Worm (Caenorhabditis elegans) whole organism, mixed stage, embryonic: Measurements from ENCODE around the gene decr-1.3.

Experiments
- M03D4.4 ChIP-seq: sonication (generic microtip); optimal IDR thresholded peaks from 2 replicates; lab custom pipeline; 2017; ENCODE audit warnings: mild to moderate bottlenecking, missing genetic modification characterization, missing compliant biosample characterization
- bed-3 ChIP-seq: fragments of 200-800 bp; sonication (Bioruptor generic); optimal IDR thresholded peaks from 3 replicates; lab custom pipeline; 2018; ENCODE audit warnings: mild to moderate bottlenecking, missing genetic modification characterization, moderate library complexity, missing compliant biosample characterization
- blmp-1 ChIP-seq: fragments of 150-350 bp; optimal IDR thresholded peaks from 2 replicates; lab custom pipeline; 2014; ENCODE audit warnings: missing biosample characterization, missing genetic modification characterization
- ceh-39 ChIP-seq: fragments of 150-350 bp; optimal IDR thresholded peaks from 2 replicates; lab custom pipeline; 2014; ENCODE audit warnings: missing biosample characterization, missing genetic modification characterization
- ceh-83 ChIP-seq: fragments of 200-800 bp; sonication (Bioruptor generic); optimal IDR thresholded peaks from 2 replicates; lab custom pipeline; 2018; ENCODE audit warnings: mild to moderate bottlenecking, missing genetic modification characterization, missing compliant biosample characterization
- ces-1 ChIP-seq: fragments of 150-350 bp; optimal IDR thresholded peaks from 2 replicates; lab custom pipeline; 2014; ENCODE audit warnings: missing biosample characterization, missing genetic modification reagents, missing genetic modification characterization
- cnd-1 ChIP-seq: fragments of 200-800 bp; sonication (Bioruptor generic); optimal IDR thresholded peaks from 2 replicates; lab custom pipeline; 2018; ENCODE audit warnings: mild to moderate bottlenecking, missing genetic modification characterization, missing compliant biosample characterization
- drap-1 ChIP-seq: fragments of 200-800 bp; sonication (Bioruptor generic); optimal IDR thresholded peaks from 3 replicates; lab custom pipeline; 2018; ENCODE audit warnings: mild to moderate bottlenecking, missing genetic modification characterization, missing compliant biosample characterization
- elt-1 ChIP-seq: sonication (generic microtip); optimal IDR thresholded peaks from 2 replicates; lab custom pipeline; 2017; ENCODE audit warnings: missing genetic modification characterization, mild to moderate bottlenecking, missing compliant biosample characterization, antibody characterized with exemption, moderate library complexity, borderline replicate concordance; ENCODE audit not compliant: insufficient read depth
- elt-3 ChIP-seq: fragments of 150-350 bp; optimal IDR thresholded peaks from 2 replicates; lab custom pipeline; 2014; ENCODE audit warnings: missing biosample characterization, missing genetic modification characterization
- flh-1 ChIP-seq: fragments of 200-800 bp; sonication (Bioruptor generic); optimal IDR thresholded peaks from 2 replicates; lab custom pipeline; 2018; ENCODE audit warnings: mild to moderate bottlenecking, missing genetic modification characterization, moderate library complexity, missing compliant biosample characterization
- ham-2 ChIP-seq: fragments of 200-800 bp; sonication (Bioruptor generic); optimal IDR thresholded peaks from 2 replicates; lab custom pipeline; 2018; ENCODE audit warnings: mild to moderate bottlenecking, missing genetic modification characterization, missing compliant biosample characterization
- hlh-1 ChIP-seq: fragments of 150-350 bp; optimal IDR thresholded peaks from 2 replicates; lab custom pipeline; 2014; ENCODE audit warnings: missing biosample characterization, missing genetic modification reagents, missing genetic modification characterization
- lin-13 ChIP-seq: fragments of 150-350 bp; optimal IDR thresholded peaks from 2 replicates; lab custom pipeline; 2014; ENCODE audit warnings: missing biosample characterization, missing genetic modification characterization
- lin-32 ChIP-seq: fragments of 200-800 bp; sonication (Bioruptor generic); optimal IDR thresholded peaks from 2 replicates; lab custom pipeline; 2018; ENCODE audit warnings: mild to moderate bottlenecking, missing genetic modification characterization, missing compliant biosample characterization
- lsy-2 ChIP-seq: fragments of 150-350 bp; optimal IDR thresholded peaks from 2 replicates; lab custom pipeline; 2014; ENCODE audit warnings: missing biosample characterization, missing genetic modification characterization
- mab-5 ChIP-seq: fragments of 150-350 bp; optimal IDR thresholded peaks from 2 replicates; lab custom pipeline; 2014; ENCODE audit warnings: missing biosample characterization, missing genetic modification characterization
- mep-1 ChIP-seq: fragments of 150-350 bp; optimal IDR thresholded peaks from 2 replicates; lab custom pipeline; 2017; ENCODE audit warnings: missing biosample characterization, missing genetic modification reagents, missing genetic modification characterization, inconsistent platforms
- mls-2 ChIP-seq: sonication (generic microtip); optimal IDR thresholded peaks from 2 replicates; lab custom pipeline; 2016; ENCODE audit warnings: mild to moderate bottlenecking, missing genetic modification characterization, moderate library complexity, missing compliant biosample characterization
- nhr-12 ChIP-seq: fragments of 150-350 bp; optimal IDR thresholded peaks from 2 replicates; lab custom pipeline; 2014; ENCODE audit warnings: missing biosample characterization, missing genetic modification characterization
- nhr-2 ChIP-seq: fragments of 150-350 bp; optimal IDR thresholded peaks from 2 replicates; lab custom pipeline; 2014; ENCODE audit warnings: missing biosample characterization, missing genetic modification characterization
- nhr-237 ChIP-seq: fragments of 150-350 bp; optimal IDR thresholded peaks from 2 replicates; lab custom pipeline; 2014; ENCODE audit warnings: missing biosample characterization, missing genetic modification characterization
- nhr-28 ChIP-seq: fragments of 150-350 bp; optimal IDR thresholded peaks from 2 replicates; lab custom pipeline; 2014; ENCODE audit warnings: missing biosample characterization, missing genetic modification characterization
- nhr-76 ChIP-seq: sonication (generic microtip); optimal IDR thresholded peaks from 2 replicates; lab custom pipeline; 2017; ENCODE audit warnings: missing biosample characterization, missing genetic modification characterization
- pha-4 ChIP-seq: fragments of 150-350 bp; optimal IDR thresholded peaks from 2 replicates; lab custom pipeline; 2018; ENCODE audit warnings: missing biosample characterization, missing genetic modification reagents, missing genetic modification characterization
- sem-2 ChIP-seq: fragments of 200-800 bp; sonication (Bioruptor generic); optimal IDR thresholded peaks from 2 replicates; lab custom pipeline; 2018; ENCODE audit warnings: mild to moderate bottlenecking, missing genetic modification characterization, missing compliant biosample characterization
- snpc-4 ChIP-seq: fragments of 150-350 bp; optimal IDR thresholded peaks from 2 replicates; lab custom pipeline; 2014; ENCODE audit warnings: missing biosample characterization, missing genetic modification characterization
- sptf-1 ChIP-seq: sonication (generic microtip); optimal IDR thresholded peaks from 2 replicates; lab custom pipeline; 2017; ENCODE audit warnings: mild to moderate bottlenecking, missing genetic modification characterization, moderate library complexity, missing compliant biosample characterization
- tbx-8 ChIP-seq: fragments of 200-800 bp; sonication (Bioruptor generic); optimal IDR thresholded peaks from 2 replicates; lab custom pipeline; 2018; ENCODE audit warnings: mild to moderate bottlenecking, missing genetic modification characterization, moderate library complexity, missing compliant biosample characterization
- unc-120 ChIP-seq: sonication (generic microtip); optimal IDR thresholded peaks from 2 replicates; lab custom pipeline; 2017; ENCODE audit warnings: missing genetic modification characterization, missing compliant biosample characterization; ENCODE audit not compliant: poor library complexity, severe bottlenecking
- unc-39 ChIP-seq: fragments of 150-350 bp; optimal IDR thresholded peaks from 2 replicates; lab custom pipeline; 2014; ENCODE audit warnings: missing biosample characterization, missing genetic modification characterization
- zip-8 ChIP-seq: fragments of 150-350 bp; optimal IDR thresholded peaks from 2 replicates; lab custom pipeline; 2014; ENCODE audit warnings: missing biosample characterization, missing genetic modification characterization
- ztf-11 ChIP-seq: fragments of 150-350 bp; optimal IDR thresholded peaks from 2 replicates; lab custom pipeline; 2014; ENCODE audit warnings: missing biosample characterization, missing genetic modification characterization

Gene decr-1.3

DNA sequence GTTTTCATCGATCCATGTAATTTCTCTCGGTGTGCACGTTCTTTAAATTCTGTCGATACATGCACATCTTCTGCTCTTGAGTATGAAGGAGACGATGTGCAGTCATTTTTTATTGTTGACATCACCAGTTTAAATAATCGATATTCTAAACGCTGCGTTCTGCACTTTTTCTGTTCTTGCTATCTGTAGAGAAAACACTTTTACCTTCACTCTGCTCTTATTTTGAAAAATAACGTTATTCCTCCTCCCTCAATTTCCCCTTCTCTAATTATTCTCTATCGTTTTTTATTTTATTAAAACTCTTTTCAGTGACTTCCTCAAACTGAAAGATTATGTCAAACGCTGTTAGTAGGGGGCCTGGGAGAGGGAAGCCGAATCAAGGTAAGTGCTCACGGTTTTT lies 43.6 kb upstream of the decr-1.3 start, which contains the start of gene ifg-1:
TSS of gene ifg-1 (plus strand) at position 301 of the 400 bp plus-strand sequence.
- TF ChIP-seq mep-1 (tag; lab: Kevin White, UChicago): no peak
- no peak for TF ChIP-seq ceh-39
- TF ChIP-seq ztf-11 (tag; lab: Kevin White, UChicago): no peak
- TF ChIP-seq lin-32 (GFP tag; lab: Kevin White, UChicago): no peak
- no peak for TF ChIP-seq bed-3 (GFP tag; lab: Kevin White, UChicago)
- no peak for TF ChIP-seq elt-1 (tag; lab: Kevin White, UChicago)
- TF ChIP-seq blmp-1 (tag; lab: Kevin White, UChicago): no peak
- no peak for TF ChIP-seq pha-4 (tag; lab: Kevin White, UChicago)
- no peak for TF ChIP-seq tbx-8 (GFP tag; lab: Kevin White, UChicago)

DNA sequence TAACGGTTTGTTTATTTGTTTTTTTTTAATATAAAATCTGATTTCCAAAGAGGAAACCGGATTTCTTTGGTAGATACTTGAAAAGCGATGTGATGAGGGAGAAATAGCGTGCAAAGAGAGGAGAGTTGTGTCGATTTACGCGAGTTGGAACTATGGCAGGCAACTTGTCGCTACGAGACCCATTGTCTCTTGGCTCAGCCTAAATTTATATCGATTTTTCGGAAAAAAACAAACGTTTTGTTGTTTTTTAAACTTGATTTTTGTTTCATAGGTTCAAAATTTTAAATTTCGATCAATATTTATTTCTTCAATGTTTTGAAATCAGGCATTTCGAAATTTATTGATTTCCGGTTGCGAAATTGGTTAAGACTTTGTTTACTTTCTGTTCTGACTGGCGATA lies 43.1 kb upstream of the decr-1.3 start, which contains the start of gene M110.3:
TSS of gene M110.3 (minus strand) at position 184 of the 400 bp plus-strand sequence.
- TF ChIP-seq elt-1 (tag; lab: Kevin White, UChicago): no peak
- TF ChIP-seq drap-1: no peak
- peak; percentile 40 for TF ChIP-seq ceh-39
- TF ChIP-seq snpc-4 (tag; lab: Kevin White, UChicago): no peak
- TF ChIP-seq bed-3 (GFP tag; lab: Kevin White, UChicago): no peak
- TF ChIP-seq ham-2: no peak
- TF ChIP-seq lsy-2: peak; percentile 26
- TF ChIP-seq ces-1 (GFP tag; lab: Kevin White, UChicago): peak; percentile 77
- no peak for TF ChIP-seq flh-1 (GFP tag; lab: Kevin White, UChicago)
- TF ChIP-seq M03D4.4 (tag; lab: Kevin White, UChicago): no peak
- no peak for TF ChIP-seq tbx-8 (GFP tag; lab: Kevin White, UChicago)
- peak; percentile 72 for TF ChIP-seq mep-1 (tag; lab: Kevin White, UChicago)
- peak; percentile 41 for TF ChIP-seq unc-120 (tag; lab: Kevin White, UChicago)
- no peak for TF ChIP-seq nhr-2 (tag; lab: Kevin White, UChicago)
- no peak for TF ChIP-seq nhr-28 (tag; lab: Kevin White, UChicago)
- peak; percentile 22 for TF ChIP-seq pha-4 (tag; lab: Kevin White, UChicago)
- no peak for TF ChIP-seq nhr-12 (tag; lab: Kevin White, UChicago)
- peak; percentile 49 for TF ChIP-seq nhr-237 (tag; lab: Kevin White, UChicago)
- no peak for TF ChIP-seq sptf-1
- no peak for TF ChIP-seq elt-3 (tag; lab: Kevin White, UChicago)
- TF ChIP-seq sem-2 (GFP tag; lab: Kevin White, UChicago): no peak
- no peak for TF ChIP-seq zip-8 (tag; lab: Kevin White, UChicago)
- no peak for TF ChIP-seq mab-5 (tag; lab: Kevin White, UChicago)
- TF ChIP-seq nhr-76 (tag; lab: Kevin White, UChicago): no peak
- no peak for TF ChIP-seq lin-32 (GFP tag; lab: Kevin White, UChicago)
- TF ChIP-seq hlh-1: peak; percentile 20
- no peak for TF ChIP-seq ztf-11 (tag; lab: Kevin White, UChicago)
- TF ChIP-seq ceh-83: no peak
- TF ChIP-seq cnd-1 (tag; lab: Kevin White, UChicago): no peak
- TF ChIP-seq blmp-1 (tag; lab: Kevin White, UChicago): no peak

DNA sequence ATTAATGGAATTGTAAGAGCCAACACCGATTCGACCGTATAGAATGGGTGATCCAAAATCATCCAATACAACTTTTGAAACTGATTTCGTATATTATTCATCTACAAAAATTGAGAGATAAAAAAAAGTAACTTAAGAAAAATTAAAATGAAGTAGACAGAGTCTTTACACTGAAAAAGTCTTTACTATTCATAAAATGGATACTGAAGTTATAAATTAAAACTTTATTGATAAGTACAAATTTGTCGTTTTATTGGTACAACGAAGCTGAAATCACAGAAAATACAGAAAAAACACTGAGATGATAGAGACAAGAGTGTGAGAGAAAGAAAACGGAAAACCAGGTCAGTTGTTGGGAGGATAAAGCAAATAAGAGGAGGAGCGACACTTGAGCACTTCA lies 41.0 kb upstream of the decr-1.3 start, which contains the start of gene M110.10:
TSS of gene M110.10 (minus strand) at position 101 of the 400 bp plus-strand sequence.
- no peak for TF ChIP-seq nhr-76 (tag; lab: Kevin White, UChicago)
- TF ChIP-seq lin-13 (tag; lab: Kevin White, UChicago): no peak
- no peak for TF ChIP-seq mep-1 (tag; lab: Kevin White, UChicago)
- no peak for TF ChIP-seq flh-1 (GFP tag; lab: Kevin White, UChicago)
- TF ChIP-seq nhr-28 (tag; lab: Kevin White, UChicago): no peak
- no peak for TF ChIP-seq sem-2 (GFP tag; lab: Kevin White, UChicago)
- TF ChIP-seq nhr-237 (tag; lab: Kevin White, UChicago): no peak
- no peak for TF ChIP-seq drap-1
- TF ChIP-seq M03D4.4 (tag; lab: Kevin White, UChicago): no peak
- no peak for TF ChIP-seq ces-1 (GFP tag; lab: Kevin White, UChicago)
- TF ChIP-seq tbx-8 (GFP tag; lab: Kevin White, UChicago): no peak
- TF ChIP-seq bed-3 (GFP tag; lab: Kevin White, UChicago): no peak

DNA sequence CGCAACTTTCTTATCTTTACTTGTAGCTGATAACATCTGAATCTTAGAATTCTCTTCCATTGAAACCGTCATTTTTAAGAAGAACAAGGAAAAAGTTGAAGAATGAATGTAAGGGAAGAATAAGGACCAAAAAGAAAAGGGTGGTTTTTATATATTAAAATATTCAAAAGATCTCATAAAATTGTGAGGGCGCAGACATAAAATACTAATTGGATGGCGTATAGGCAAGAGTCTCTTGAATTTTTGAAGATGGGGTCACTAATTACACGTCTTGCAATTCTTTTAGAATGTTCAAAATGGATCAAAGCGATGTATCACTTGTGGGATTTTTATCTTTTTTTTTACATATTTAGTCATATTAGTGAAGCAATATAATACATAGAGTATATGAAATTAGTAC lies 39.3 kb upstream of the decr-1.3 start, which contains the start of gene twk-3:
TSS of gene twk-3 (minus strand) at position 101 of the 400 bp plus-strand sequence.
- TF ChIP-seq nhr-237 (tag; lab: Kevin White, UChicago) (no peak), ham-2 (no peak), bed-3 (GFP tag; lab: Kevin White, UChicago) (no peak), flh-1 (GFP tag; lab: Kevin White, UChicago) (no peak), mls-2 (no peak), nhr-28 (tag; lab: Kevin White, UChicago) (no peak), unc-39 (tag; lab: Kevin White, UChicago) (no peak), mab-5 (tag; lab: Kevin White, UChicago) (no peak), ceh-39 (no peak), M03D4.4 (tag; lab: Kevin White, UChicago) (no peak), sem-2 (GFP tag; lab: Kevin White, UChicago) (no peak), nhr-2 (tag; lab: Kevin White, UChicago) (no peak), mep-1 (tag; lab: Kevin White, UChicago) (no peak), blmp-1 (tag; lab: Kevin White, UChicago) (no peak), drap-1 (no peak)
